Worm (Caenorhabditis elegans) whole organism, L2 larva: Measurements from ENCODE around the gene C27D6.12.

Experiments used
- C34F6.9 ChIP-seq: fragments of 150-350 bp; optimal IDR thresholded peaks from 2 replicates; lab custom pipeline; 2014; ENCODE audit warnings: missing biosample characterization, missing genetic modification characterization
- F13H6.1 ChIP-seq: sonication (generic microtip); optimal IDR thresholded peaks from 2 replicates; lab custom pipeline; 2016; ENCODE audit warnings: missing genetic modification characterization, missing compliant biosample characterization
- R02D3.7 ChIP-seq: fragments of 150-350 bp; optimal IDR thresholded peaks from 2 replicates; lab custom pipeline; 2014; ENCODE audit warnings: missing biosample characterization, missing genetic modification characterization
- Y55F3AM.14 ChIP-seq: fragments of 200-800 bp; sonication (Bioruptor generic); optimal IDR thresholded peaks from 2 replicates; lab custom pipeline; 2018; ENCODE audit warnings: mild to moderate bottlenecking, missing genetic modification characterization, missing compliant biosample characterization
- ZK546.5 ChIP-seq: sonication (generic microtip); optimal IDR thresholded peaks from 2 replicates; lab custom pipeline; 2017; ENCODE audit warnings: missing biosample characterization, missing genetic modification characterization
- aly-2 ChIP-seq: fragments of 150-350 bp; optimal IDR thresholded peaks from 2 replicates; lab custom pipeline; 2014; ENCODE audit warnings: missing biosample characterization, missing genetic modification characterization
- blmp-1 ChIP-seq: sonication (generic microtip); optimal IDR thresholded peaks from 2 replicates; lab custom pipeline; 2017; ENCODE audit warnings: missing genetic modification characterization, mild to moderate bottlenecking, missing compliant biosample characterization, antibody characterized with exemption, moderate library complexity; ENCODE audit not compliant: insufficient read depth
- ceh-82 ChIP-seq: fragments of 150-350 bp; optimal IDR thresholded peaks from 2 replicates; lab custom pipeline; 2014; ENCODE audit warnings: missing biosample characterization, missing genetic modification characterization
- dmd-4 ChIP-seq: sonication (generic microtip); optimal IDR thresholded peaks from 2 replicates; lab custom pipeline; 2017; ENCODE audit warnings: missing biosample characterization, missing genetic modification characterization
- egl-27 ChIP-seq: sonication (generic microtip); optimal IDR thresholded peaks from 3 replicates; lab custom pipeline; 2017; ENCODE audit warnings: missing biosample characterization, missing genetic modification reagents, missing genetic modification characterization
- elt-1 ChIP-seq: fragments of 150-350 bp; optimal IDR thresholded peaks from 2 replicates; lab custom pipeline; 2014; ENCODE audit warnings: missing biosample characterization, missing genetic modification characterization
- fos-1 ChIP-seq: fragments of 150-350 bp; optimal IDR thresholded peaks from 2 replicates; lab custom pipeline; 2014; ENCODE audit warnings: missing biosample characterization, missing genetic modification characterization
- gmeb-1 ChIP-seq: fragments of 150-350 bp; optimal IDR thresholded peaks from 2 replicates; lab custom pipeline; 2014; ENCODE audit warnings: missing biosample characterization, missing genetic modification characterization
- mab-5 ChIP-seq: fragments of 150-350 bp; optimal IDR thresholded peaks from 2 replicates; lab custom pipeline; 2014; ENCODE audit warnings: missing biosample characterization, missing genetic modification characterization
- mdl-1 ChIP-seq, 2 experiments: fragments of 150-350 bp in 1 of 2; sonication (generic microtip) in 1 of 2; optimal IDR thresholded peaks; 2 replicates each; lab custom pipeline; 2017; ENCODE audit warnings: missing biosample characterization in 2 of 2, missing genetic modification characterization in 2 of 2
- nhr-11 ChIP-seq: fragments of 150-350 bp; optimal IDR thresholded peaks from 2 replicates; lab custom pipeline; 2014; ENCODE audit warnings: missing biosample characterization, missing genetic modification characterization
- nhr-12 ChIP-seq: fragments of 150-350 bp; optimal IDR thresholded peaks from 2 replicates; lab custom pipeline; 2014; ENCODE audit warnings: missing biosample characterization, missing genetic modification characterization
- nhr-129 ChIP-seq: fragments of 150-350 bp; optimal IDR thresholded peaks from 2 replicates; lab custom pipeline; 2014; ENCODE audit warnings: missing biosample characterization, missing genetic modification characterization
- nhr-21 ChIP-seq: fragments of 150-350 bp; optimal IDR thresholded peaks from 2 replicates; lab custom pipeline; 2014; ENCODE audit warnings: missing biosample characterization, missing genetic modification characterization
- nhr-23 ChIP-seq: fragments of 150-350 bp; optimal IDR thresholded peaks from 2 replicates; lab custom pipeline; 2014; ENCODE audit warnings: missing biosample characterization, missing genetic modification reagents, missing genetic modification characterization
- nhr-237 ChIP-seq: fragments of 150-350 bp; optimal IDR thresholded peaks from 2 replicates; lab custom pipeline; 2014; ENCODE audit warnings: missing biosample characterization, missing genetic modification characterization
- nhr-25 ChIP-seq: fragments of 150-350 bp; sonication (generic microtip); optimal IDR thresholded peaks from 3 replicates; lab custom pipeline; 2014; ENCODE audit warnings: missing biosample characterization, missing genetic modification characterization
- nhr-77 ChIP-seq: fragments of 150-350 bp; optimal IDR thresholded peaks from 2 replicates; lab custom pipeline; 2014; ENCODE audit warnings: missing biosample characterization, missing genetic modification characterization
- sem-4 ChIP-seq: fragments of 150-350 bp; optimal IDR thresholded peaks from 2 replicates; lab custom pipeline; 2014; ENCODE audit warnings: missing biosample characterization, missing genetic modification reagents, missing genetic modification characterization
- skn-1 ChIP-seq: sonication (generic microtip); optimal IDR thresholded peaks from 2 replicates; lab custom pipeline; 2017; ENCODE audit warnings: missing biosample characterization, missing genetic modification characterization
- sma-9 ChIP-seq, 2 experiments: fragments of 150-350 bp in 1 of 2; sonication (generic microtip) in 1 of 2; optimal IDR thresholded peaks; 2 replicates each; lab custom pipeline; 2014 to 2016; ENCODE audit warnings: missing genetic modification characterization in 2 of 2, mild to moderate bottlenecking in 1 of 2, missing biosample characterization in 1 of 2, missing compliant biosample characterization in 1 of 2, missing genetic modification reagents in 1 of 2, moderate library complexity in 1 of 2
- snpc-4 ChIP-seq: fragments of 150-350 bp; optimal IDR thresholded peaks from 2 replicates; lab custom pipeline; 2014; ENCODE audit warnings: missing biosample characterization, missing genetic modification characterization
- unc-39 ChIP-seq: fragments of 150-350 bp; optimal IDR thresholded peaks from 2 replicates; lab custom pipeline; 2014; ENCODE audit warnings: missing biosample characterization, missing genetic modification characterization
- unc-55 ChIP-seq: fragments of 150-350 bp; sonication (generic microtip); optimal IDR thresholded peaks from 3 replicates; lab custom pipeline; 2014; ENCODE audit warnings: missing biosample characterization, missing genetic modification reagents, missing genetic modification characterization
- unc-62 ChIP-seq: fragments of 150-350 bp; optimal IDR thresholded peaks from 2 replicates; lab custom pipeline; 2014; ENCODE audit warnings: missing biosample characterization, missing genetic modification reagents, missing genetic modification characterization
- ztf-1 ChIP-seq: fragments of 200-800 bp; sonication (Bioruptor generic); conservative IDR thresholded peaks from 2 replicates; pipeline ENCODE4 v1.3.6; 2022; ENCODE audit warnings: missing genetic modification characterization, missing compliant biosample characterization

Gene C27D6.12

DNA sequence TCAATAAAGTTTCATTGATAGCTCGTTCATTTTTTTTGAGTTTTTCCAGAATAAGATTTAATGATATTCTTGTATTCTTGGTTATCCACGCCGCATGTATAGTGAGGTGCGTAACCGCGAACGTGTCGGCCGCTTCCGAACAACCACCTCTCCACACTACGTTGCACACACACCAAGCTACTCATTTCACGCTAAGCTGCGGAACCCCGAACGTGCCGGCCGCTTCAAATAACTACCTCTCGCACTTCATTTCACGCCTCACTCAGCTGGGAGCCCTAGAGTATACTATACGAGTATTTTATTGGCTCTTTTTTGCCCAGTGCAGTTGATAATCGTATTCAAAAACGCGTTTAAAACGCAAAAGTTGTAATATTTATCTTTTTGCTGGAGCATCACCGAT lies 22.4 kb upstream of the C27D6.12 start:
- TF ChIP-seq snpc-4 = peak; percentile 90

ce11 chrII:5199497-5199896 lies 21.7 kb upstream of the C27D6.12 start, which contains the start of gene msp-50:
Gene msp-50 (plus strand): TSS chrII:5199797.
- TF ChIP-seq nhr-25 (tag; lab: Kevin White, UChicago) = no peak
- no peak for TF ChIP-seq nhr-21
- TF ChIP-seq dmd-4 = no peak
- TF ChIP-seq blmp-1 = no peak

ce11 chrII:5195504-5195903 lies 17.7 kb upstream of the C27D6.12 start, which contains the start of gene C34F11.5:
Gene C34F11.5 (plus strand): TSS chrII:5195804.
- TF ChIP-seq blmp-1 = no peak
- no peak for TF ChIP-seq fos-1 (tag; lab: Kevin White, UChicago)
- no peak for TF ChIP-seq aly-2 (tag; lab: Kevin White, UChicago)
- no peak for TF ChIP-seq nhr-77 (tag; lab: Kevin White, UChicago)
- TF ChIP-seq unc-62 (GFP tag; lab: Kevin White, UChicago) = no peak

ce11 chrII:5194066-5194465 lies 16.3 kb upstream of the C27D6.12 start, which contains the start of gene msp-49:
Gene msp-49 (plus strand): TSS chrII:5194366.
- TF ChIP-seq sem-4 (no peak), C34F6.9 (no peak), blmp-1 (no peak)

DNA sequence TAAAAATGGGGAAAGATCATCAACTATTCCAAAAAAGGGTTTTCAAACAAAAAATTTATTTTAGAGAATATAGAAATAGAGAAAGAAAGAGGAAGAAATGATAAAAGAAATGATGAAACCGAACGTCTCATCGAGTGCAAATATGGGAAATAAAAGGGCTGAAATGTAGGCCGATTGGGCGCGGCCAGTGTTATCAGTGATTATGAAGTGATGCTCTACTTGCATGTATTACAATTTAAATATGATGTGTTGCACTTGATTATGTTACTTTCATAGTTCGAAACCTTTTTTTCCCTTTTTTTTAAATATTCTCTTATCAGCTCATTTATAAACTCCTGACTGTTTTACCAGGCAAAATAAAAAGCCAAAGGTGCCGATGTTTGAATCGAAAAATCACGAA lies 14.0 kb upstream of the C27D6.12 start:
- TF ChIP-seq fos-1 (tag; lab: Kevin White, UChicago) = peak; percentile 97
- TF ChIP-seq sma-9 (GFP tag; optimal IDR thresholded peaks at IDR 0.05; lab: Kevin White, UChicago) = peak; percentile 44
- no peak for TF ChIP-seq sma-9 (tag; optimal IDR thresholded peaks at IDR 0.05; lab: Kevin White, UChicago)
- no peak for TF ChIP-seq egl-27
- TF ChIP-seq F13H6.1 (tag; lab: Kevin White, UChicago) = peak; percentile 52

ce11 chrII:5187934-5188333 lies 10.1 kb upstream of the C27D6.12 start:
- TF ChIP-seq gmeb-1 (tag; lab: Kevin White, UChicago) (no peak), ceh-82 (tag; lab: Kevin White, UChicago) (no peak), fos-1 (tag; lab: Kevin White, UChicago) (no peak), elt-1 (tag; lab: Kevin White, UChicago) (no peak), unc-39 (tag; lab: Kevin White, UChicago) (no peak), unc-55 (GFP tag; lab: Kevin White, UChicago) (no peak), nhr-23 (tag; lab: Kevin White, UChicago) (no peak), skn-1 (tag; lab: Kevin White, UChicago) (no peak), nhr-237 (no peak), nhr-12 (tag; lab: Kevin White, UChicago) (no peak), sem-4 (no peak), ZK546.5 (tag; lab: Kevin White, UChicago) (no peak), mdl-1 (tag; optimal IDR thresholded peaks at IDR 0.05; lab: Kevin White, UChicago) (no peak), snpc-4 (no peak), dmd-4 (no peak), R02D3.7 (tag; lab: Kevin White, UChicago) (no peak), Y55F3AM.14 (GFP tag; lab: Kevin White, UChicago) (no peak), nhr-11 (tag; lab: Kevin White, UChicago) (no peak), nhr-129 (tag; lab: Kevin White, UChicago) (no peak)

DNA sequence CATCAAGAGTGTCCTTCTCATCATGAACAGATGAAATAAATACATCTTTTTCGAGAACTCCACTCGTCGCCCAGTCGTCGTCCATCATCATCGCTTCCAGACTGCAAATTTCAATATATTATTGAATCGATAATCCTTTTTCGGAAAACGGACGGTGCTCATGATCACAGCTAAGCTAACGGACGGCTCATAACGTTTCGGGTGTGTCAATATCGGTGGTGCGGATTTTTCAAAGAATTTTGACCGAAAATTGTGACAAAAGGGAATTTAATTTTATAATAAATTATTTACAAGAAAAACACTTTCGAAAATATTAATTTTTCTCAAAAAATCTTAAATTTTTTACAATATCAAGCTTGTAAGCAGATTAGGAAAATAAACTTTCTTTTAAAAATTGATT lies 9.7 kb upstream of the C27D6.12 start, which contains the start of gene crh-2:
crh-2 (minus strand) TSS at position 101 of the 400 bp plus-strand sequence.
- TF ChIP-seq aly-2 (tag; lab: Kevin White, UChicago) (no peak), ceh-82 (tag; lab: Kevin White, UChicago) (no peak), C34F6.9 (no peak), ztf-1 (no peak), unc-62 (GFP tag; lab: Kevin White, UChicago) (no peak), sem-4 (no peak), snpc-4 (no peak), nhr-21 (no peak), mab-5 (tag; lab: Kevin White, UChicago) (no peak)
